Worm (Caenorhabditis elegans) whole organism, L4 larva: ENCODE results near the gene tomm-70.

Experiments
- Y48G9A.11 ChIP-seq: fragments of 200-800 bp; sonication (Bioruptor generic); IDR thresholded peaks from 2 replicates; pipeline ENCODE4 v1.3.6; 2022; ENCODE audit warnings: missing genetic modification reagents, missing genetic modification characterization, missing compliant biosample characterization
- ZK337.2 ChIP-seq: fragments of 200-800 bp; sonication (Bioruptor generic); IDR thresholded peaks from 2 replicates; pipeline ENCODE4 v1.3.6; 2022; ENCODE audit warnings: missing genetic modification reagents, missing genetic modification characterization, missing compliant biosample characterization
- ama-1 ChIP-seq: fragments of 150-350 bp; optimal IDR thresholded peaks from 2 replicates; lab custom pipeline; 2014; ENCODE audit warnings: inconsistent platforms, mixed read lengths
- dve-1 ChIP-seq: sonication (generic microtip); optimal IDR thresholded peaks from 2 replicates; lab custom pipeline; 2017; ENCODE audit warnings: antibody characterized with exemption, mild to moderate bottlenecking, missing genetic modification characterization, missing compliant biosample characterization; ENCODE audit not compliant: insufficient read depth
- lin-13 ChIP-seq: fragments of 150-350 bp; optimal IDR thresholded peaks from 2 replicates; lab custom pipeline; 2014; ENCODE audit warnings: missing biosample characterization, missing genetic modification reagents, missing genetic modification characterization
- lsy-2 ChIP-seq, 2 experiments: fragments of 150-350 bp in 1 of 2; sonication (generic microtip) in 1 of 2; optimal IDR thresholded peaks; 2 replicates each; lab custom pipeline; 2014 to 2017; ENCODE audit warnings: missing biosample characterization in 2 of 2, missing genetic modification characterization in 2 of 2
- mep-1 ChIP-seq: fragments of 150-350 bp; sonication (generic microtip); optimal IDR thresholded peaks from 3 replicates; lab custom pipeline; 2014; ENCODE audit warnings: missing biosample characterization, missing genetic modification characterization
- nhr-10 ChIP-seq: fragments of 150-350 bp; optimal IDR thresholded peaks from 2 replicates; lab custom pipeline; 2014; ENCODE audit warnings: missing biosample characterization, missing genetic modification characterization
- nhr-11 ChIP-seq: fragments of 150-350 bp; optimal IDR thresholded peaks from 2 replicates; lab custom pipeline; 2014; ENCODE audit warnings: missing biosample characterization, missing genetic modification characterization
- nhr-76 ChIP-seq: fragments of 150-350 bp; optimal IDR thresholded peaks from 2 replicates; lab custom pipeline; 2014; ENCODE audit warnings: missing biosample characterization, missing genetic modification characterization
- pha-4 ChIP-seq, 2 experiments: fragments of 150-350 bp in 1 of 2; fragments of 200-800 bp in 1 of 2; sonication (Bioruptor generic) in 1 of 2; IDR thresholded peaks in 1 of 2; optimal IDR thresholded peaks in 1 of 2; 2 replicates each; pipeline versions ENCODE4 v1.3.6 to Lab custom; 2014 to 2022; ENCODE audit warnings: missing genetic modification characterization in 2 of 2, missing genetic modification reagents in 2 of 2, missing biosample characterization in 1 of 2, missing compliant biosample characterization in 1 of 2
- spr-3 ChIP-seq: fragments of 200-800 bp; sonication (Bioruptor generic); optimal IDR thresholded peaks from 2 replicates; lab custom pipeline; 2018; ENCODE audit warnings: mild to moderate bottlenecking, missing genetic modification characterization, missing compliant biosample characterization
- unc-62 ChIP-seq, 3 experiments: fragments of 150-350 bp in 1 of 3; sonication (generic microtip); optimal IDR thresholded peaks in 2 of 3; peaks in 1 of 3; 1 replicate in 1 of 3; 2 replicates in 2 of 3; lab custom pipeline; 2014 to 2017; ENCODE audit warnings: missing biosample characterization in 3 of 3, missing genetic modification characterization in 3 of 3, missing genetic modification reagents in 3 of 3, missing genotype in 1 of 3

- TF ChIP-seq nhr-11 = no peak
- no peak for TF ChIP-seq lsy-2 (tag; optimal IDR thresholded peaks at IDR 0.05; lab: Kevin White, UChicago)
- TF ChIP-seq Y48G9A.11 (GFP tag; lab: Robert Waterston, UW) = no peak
- no peak for TF ChIP-seq lin-13
- no peak for TF ChIP-seq ama-1
- TF ChIP-seq unc-62 (GFP tag; optimal IDR thresholded peaks at IDR 0.05 in 1 of 2; lab: Kevin White, UChicago) = no peak
- no peak for TF ChIP-seq unc-62 (tag; optimal IDR thresholded peaks at IDR 0.05; lab: Kevin White, UChicago)
- no peak for TF ChIP-seq ZK337.2
- no peak for TF ChIP-seq spr-3 (GFP tag; lab: Kevin White, UChicago)
- no peak for TF ChIP-seq nhr-10
- TF ChIP-seq dve-1 (tag; lab: Kevin White, UChicago) = no peak
- TF ChIP-seq nhr-76 (tag; lab: Kevin White, UChicago) = no peak
- TF ChIP-seq pha-4 (GFP tag; IDR thresholded peaks at IDR 0.05; lab: Robert Waterston, UW) = no peak
- TF ChIP-seq pha-4 (tag; optimal IDR thresholded peaks at IDR 0.05; lab: Kevin White, UChicago) = no peak
- no peak for TF ChIP-seq mep-1
Observed at ce11 chrIII:8731310-8731709, 23.2 kb downstream of the tomm-70 start, which contains the start of gene ZK370.4.
